Fruit fly (Drosophila melanogaster): ENCODE data around the gene CG1161.

DNA sequence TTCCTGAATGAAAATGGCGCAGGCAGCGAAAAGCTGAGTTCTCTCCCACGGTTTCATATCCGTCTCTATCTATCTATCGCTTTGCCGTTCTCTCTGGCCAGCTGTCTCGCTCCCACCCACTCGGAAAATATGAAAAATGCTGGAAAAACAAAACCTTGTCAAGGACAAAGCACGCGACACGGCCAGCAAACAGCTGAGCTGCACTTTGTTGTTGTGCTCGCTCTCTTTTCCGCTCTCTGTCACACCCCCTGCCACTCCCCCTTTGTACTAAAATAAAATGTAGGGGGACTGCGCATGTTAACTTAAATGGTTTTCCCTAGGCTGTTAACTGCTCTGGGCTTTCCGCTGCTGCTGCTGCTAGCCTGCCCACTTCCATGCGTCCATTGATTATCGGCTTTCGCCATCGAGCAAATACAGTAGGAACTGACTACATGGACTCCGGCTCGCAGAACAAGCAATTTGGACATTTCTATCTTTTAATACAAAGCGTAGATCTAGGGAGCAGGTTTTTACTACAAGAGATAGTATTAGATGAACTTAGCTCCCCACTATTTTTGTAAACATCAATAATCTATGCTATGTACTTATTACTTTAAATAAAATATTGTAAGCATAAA lies 8.1 kb upstream of the CG1161 start:
- TF ChIP-seq br (GFP tag; optimal IDR thresholded peaks at IDR 0.05) (no peak), OdsH (GFP tag; optimal IDR thresholded peaks at IDR 0.05) (no peak), sv (GFP tag; optimal IDR thresholded peaks at IDR 0.05) (no peak), foxo (GFP tag; optimal IDR thresholded peaks at IDR 0.05) (no peak), Sp1 (GFP tag; optimal IDR thresholded peaks at IDR 0.05) (no peak), usp (GFP tag; optimal IDR thresholded peaks at IDR 0.05) (no peak), dmrt93B (GFP tag; optimal IDR thresholded peaks at IDR 0.05) (no peak), psq (GFP tag; optimal IDR thresholded peaks at IDR 0.05) (no peak), tai (GFP tag; optimal IDR thresholded peaks at IDR 0.05) (no peak), Hnf4 (GFP tag; optimal IDR thresholded peaks at IDR 0.05) (no peak)
